Worm (Caenorhabditis elegans) whole organism, midembryonic: ENCODE results near the gene irg-1.

ENCODE experiments used
- T22C8.4 ChIP-seq: fragments of 200-800 bp; sonication (Bioruptor generic); IDR thresholded peaks from 2 replicates; pipeline ENCODE4 v1.3.6; 2022; ENCODE audit warnings: missing genetic modification characterization, missing compliant biosample characterization
- cog-1 ChIP-seq: sonication (generic microtip); optimal IDR thresholded peaks from 2 replicates; lab custom pipeline; 2016; ENCODE audit warnings: missing genetic modification characterization, missing compliant biosample characterization
- flt-1 ChIP-seq: fragments of 200-800 bp; sonication (Bioruptor generic); IDR thresholded peaks from 2 replicates; pipeline ENCODE4 v1.3.6; 2022; ENCODE audit warnings: missing genetic modification characterization, missing compliant biosample characterization
- klf-2 ChIP-seq: fragments of 200-800 bp; sonication (Bioruptor generic); conservative IDR thresholded peaks from 2 replicates; pipeline ENCODE4 v1.3.6; 2022; ENCODE audit warnings: missing genetic modification reagents, missing genetic modification characterization, missing compliant biosample characterization
- med-1 ChIP-seq: sonication (generic microtip); optimal IDR thresholded peaks from 2 replicates; lab custom pipeline; 2017; ENCODE audit warnings: missing genetic modification characterization, mild to moderate bottlenecking, missing compliant biosample characterization, antibody characterized with exemption, missing genetic modification reagents; ENCODE audit not compliant: insufficient read depth
- ref-1 ChIP-seq: fragments of 200-800 bp; sonication (Bioruptor generic); conservative IDR thresholded peaks from 2 replicates; pipeline ENCODE4 v1.3.6; 2022; ENCODE audit warnings: missing genetic modification reagents, missing genetic modification characterization, missing compliant biosample characterization
- tab-1 ChIP-seq: fragments of 200-800 bp; sonication (Bioruptor generic); IDR thresholded peaks from 2 replicates; pipeline ENCODE4 v1.3.6; 2022; ENCODE audit warnings: missing genetic modification characterization, missing compliant biosample characterization
- ztf-23 ChIP-seq: fragments of 200-800 bp; sonication (Bioruptor generic); IDR thresholded peaks from 2 replicates; pipeline ENCODE4 v1.3.6; 2022; ENCODE audit warnings: missing genetic modification reagents, missing genetic modification characterization, missing compliant biosample characterization
- ztf-29 ChIP-seq: fragments of 200-800 bp; sonication (Bioruptor generic); IDR thresholded peaks from 2 replicates; pipeline ENCODE4 v1.3.6; 2022; ENCODE audit warnings: missing genetic modification reagents, missing genetic modification characterization, missing compliant biosample characterization

DNA sequence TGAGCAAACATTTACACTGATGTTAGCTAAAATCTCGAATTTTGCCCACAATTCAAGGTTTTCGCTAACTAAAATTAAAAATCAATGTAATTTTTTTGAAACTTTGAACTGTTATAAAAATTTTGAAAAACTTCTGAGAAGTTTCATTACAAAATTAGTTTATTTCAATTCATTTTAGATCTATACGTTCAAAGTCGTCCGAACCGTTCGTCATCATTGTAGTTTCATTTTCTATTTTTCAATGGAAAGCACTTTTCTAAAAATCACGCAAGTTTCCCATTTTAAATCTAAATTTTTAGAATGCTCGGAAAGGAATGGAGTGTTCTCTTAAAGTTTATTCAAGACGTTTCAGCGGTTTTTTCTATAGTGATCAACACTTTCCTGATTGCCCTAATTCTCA lies 13.5 kb upstream of the irg-1 start, which contains the start of gene str-228:
- TF ChIP-seq klf-2: no peak
- no peak for TF ChIP-seq cog-1
- TF ChIP-seq ztf-23 (GFP tag; lab: Robert Waterston, UW): no peak
- no peak for TF ChIP-seq tab-1
- no peak for TF ChIP-seq ref-1
- no peak for TF ChIP-seq T22C8.4
- TF ChIP-seq flt-1 (GFP tag; lab: Robert Waterston, UW): no peak
- TF ChIP-seq ztf-29 (GFP tag; lab: Robert Waterston, UW): no peak
- TF ChIP-seq med-1 (GFP tag; lab: Kevin White, UChicago): no peak
